Worm (Caenorhabditis elegans) whole organism, L1 larva: ENCODE results near the gene Y57G11B.5.
"Not testable (repeated sequence)": the region's sequence is repeated elsewhere in the genome, so short reads cannot be mapped to it uniquely, and the experiment has no call there.

Experiments
- C04F5.9 ChIP-seq: sonication (generic microtip); optimal IDR thresholded peaks from 2 replicates; lab custom pipeline; 2016; ENCODE audit warnings: missing genetic modification characterization, missing compliant biosample characterization
- C16A3.4 ChIP-seq: fragments of 150-350 bp; optimal IDR thresholded peaks from 2 replicates; lab custom pipeline; 2014; ENCODE audit warnings: missing biosample characterization, missing genetic modification characterization
- C34B4.2 ChIP-seq: sonication (generic microtip); optimal IDR thresholded peaks from 2 replicates; lab custom pipeline; 2017; ENCODE audit warnings: mild to moderate bottlenecking, missing genetic modification characterization, missing compliant biosample characterization
- Y116A8C.19 ChIP-seq: sonication (generic microtip); optimal IDR thresholded peaks from 2 replicates; lab custom pipeline; 2016; ENCODE audit warnings: missing compliant biosample characterization, missing genetic modification characterization, borderline replicate concordance
- aha-1 ChIP-seq: fragments of 150-350 bp; optimal IDR thresholded peaks from 2 replicates; lab custom pipeline; 2014; ENCODE audit warnings: missing biosample characterization, missing genetic modification characterization
- alr-1 ChIP-seq: fragments of 200-800 bp; sonication (Bioruptor generic); optimal IDR thresholded peaks from 2 replicates; lab custom pipeline; 2018; ENCODE audit warnings: borderline replicate concordance, mild to moderate bottlenecking, missing genetic modification characterization, missing compliant biosample characterization
- aly-2 ChIP-seq: fragments of 150-350 bp; optimal IDR thresholded peaks from 2 replicates; lab custom pipeline; 2014; ENCODE audit warnings: missing biosample characterization, missing genetic modification characterization
- ama-1 ChIP-seq: fragments of 150-350 bp; optimal IDR thresholded peaks from 2 replicates; lab custom pipeline; 2014
- dsc-1 ChIP-seq: sonication (generic microtip); optimal IDR thresholded peaks from 2 replicates; lab custom pipeline; 2016; ENCODE audit warnings: mild to moderate bottlenecking, missing genetic modification characterization, missing compliant biosample characterization
- efl-3 ChIP-seq: fragments of 200-800 bp; sonication (Bioruptor generic); optimal IDR thresholded peaks from 2 replicates; lab custom pipeline; 2018; ENCODE audit warnings: mild to moderate bottlenecking, missing genetic modification characterization, missing compliant biosample characterization
- egl-13 ChIP-seq: sonication (generic microtip); optimal IDR thresholded peaks from 2 replicates; lab custom pipeline; 2016; ENCODE audit warnings: missing genotype, missing genetic modification reagents, missing genetic modification characterization, missing compliant biosample characterization
- egl-27 ChIP-seq, 2 experiments: fragments of 150-350 bp in 1 of 2; sonication (generic microtip); optimal IDR thresholded peaks; 3 replicates each; lab custom pipeline; 2017 to 2018; ENCODE audit warnings: missing biosample characterization in 2 of 2, missing genetic modification characterization in 2 of 2, missing genetic modification reagents in 2 of 2
- ets-5 ChIP-seq: fragments of 200-800 bp; sonication (Bioruptor generic); IDR thresholded peaks from 2 replicates; pipeline ENCODE4 v1.3.6; 2022; ENCODE audit warnings: missing genetic modification characterization, missing compliant biosample characterization
- fkh-10 ChIP-seq: sonication (generic microtip); optimal IDR thresholded peaks from 2 replicates; lab custom pipeline; 2017; ENCODE audit warnings: missing biosample characterization, missing genetic modification reagents, missing genetic modification characterization
- grh-1 ChIP-seq: fragments of 200-800 bp; sonication (Bioruptor generic); IDR thresholded peaks from 2 replicates; pipeline ENCODE4 v1.3.6; 2022; ENCODE audit warnings: missing genetic modification reagents, missing genetic modification characterization, missing compliant biosample characterization
- hlh-17 ChIP-seq: fragments of 200-800 bp; sonication (Bioruptor generic); optimal IDR thresholded peaks from 2 replicates; lab custom pipeline; 2018; ENCODE audit warnings: missing genetic modification characterization, mild to moderate bottlenecking, missing compliant biosample characterization, moderate library complexity, borderline replicate concordance
- hpl-2 ChIP-seq: fragments of 150-350 bp; optimal IDR thresholded peaks from 2 replicates; lab custom pipeline; 2014; ENCODE audit warnings: missing biosample characterization, missing genetic modification reagents, missing genetic modification characterization
- irx-1 ChIP-seq: sonication (generic microtip); optimal IDR thresholded peaks from 2 replicates; lab custom pipeline; 2016; ENCODE audit warnings: missing genetic modification characterization, missing compliant biosample characterization
- lir-3 ChIP-seq: sonication (generic microtip); optimal IDR thresholded peaks from 2 replicates; lab custom pipeline; 2016; ENCODE audit warnings: mild to moderate bottlenecking, missing genetic modification characterization, moderate library complexity, missing compliant biosample characterization; ENCODE audit not compliant: poor library complexity
- mab-9 ChIP-seq: fragments of 200-800 bp; sonication (Bioruptor generic); IDR thresholded peaks from 2 replicates; pipeline ENCODE4 v1.3.6; 2022; ENCODE audit warnings: missing genetic modification reagents, missing genetic modification characterization, missing compliant biosample characterization
- mef-2 ChIP-seq: fragments of 150-350 bp; optimal IDR thresholded peaks from 2 replicates; lab custom pipeline; 2014; ENCODE audit warnings: missing biosample characterization, missing genetic modification characterization
- nhr-11 ChIP-seq: fragments of 150-350 bp; optimal IDR thresholded peaks from 2 replicates; lab custom pipeline; 2014; ENCODE audit warnings: missing biosample characterization, missing genetic modification characterization
- nhr-19 ChIP-seq: fragments of 200-800 bp; sonication (Bioruptor generic); conservative IDR thresholded peaks from 2 replicates; pipeline ENCODE4 v1.3.6; 2022; ENCODE audit warnings: missing genetic modification characterization, missing compliant biosample characterization
- nhr-20 ChIP-seq: sonication (generic microtip); optimal IDR thresholded peaks from 2 replicates; lab custom pipeline; 2016; ENCODE audit warnings: mild to moderate bottlenecking, missing genetic modification characterization, missing compliant biosample characterization
- nhr-237 ChIP-seq: fragments of 150-350 bp; optimal IDR thresholded peaks from 2 replicates; lab custom pipeline; 2014; ENCODE audit warnings: missing biosample characterization, missing genetic modification characterization
- nhr-28 ChIP-seq: fragments of 150-350 bp; optimal IDR thresholded peaks from 2 replicates; lab custom pipeline; 2014; ENCODE audit warnings: missing biosample characterization, missing genetic modification characterization
- nhr-76 ChIP-seq: sonication (generic microtip); optimal IDR thresholded peaks from 2 replicates; lab custom pipeline; 2017; ENCODE audit warnings: missing biosample characterization, missing genetic modification characterization
- nhr-85 ChIP-seq: sonication (generic microtip); peaks from one replicate; lab custom pipeline; 2016; ENCODE audit warnings: missing genetic modification characterization, inconsistent platforms, missing compliant biosample characterization
- skn-1 ChIP-seq: fragments of 150-350 bp; optimal IDR thresholded peaks from 2 replicates; lab custom pipeline; 2014; ENCODE audit warnings: missing biosample characterization, missing genetic modification characterization
- snpc-4 ChIP-seq: fragments of 150-350 bp; optimal IDR thresholded peaks from 2 replicates; lab custom pipeline; 2014; ENCODE audit warnings: missing biosample characterization, missing genetic modification characterization
- snu-23 ChIP-seq: sonication (generic microtip); optimal IDR thresholded peaks from 2 replicates; lab custom pipeline; 2016; ENCODE audit warnings: missing genetic modification characterization, missing compliant biosample characterization
- sox-4 ChIP-seq: sonication (generic microtip); optimal IDR thresholded peaks from 2 replicates; lab custom pipeline; 2016; ENCODE audit warnings: missing genetic modification characterization, missing compliant biosample characterization
- unc-130 ChIP-seq: fragments of 150-350 bp; optimal IDR thresholded peaks from 2 replicates; lab custom pipeline; 2017; ENCODE audit warnings: missing biosample characterization, missing genetic modification characterization, inconsistent platforms
- unc-30 ChIP-seq: sonication (generic microtip); optimal IDR thresholded peaks from 2 replicates; lab custom pipeline; 2017; ENCODE audit warnings: missing biosample characterization, missing genetic modification characterization
- unc-86 ChIP-seq: sonication (generic microtip); optimal IDR thresholded peaks from 2 replicates; lab custom pipeline; 2016; ENCODE audit warnings: missing genetic modification characterization, missing compliant biosample characterization
- xbp-1 ChIP-seq: sonication (generic microtip); optimal IDR thresholded peaks from 2 replicates; lab custom pipeline; 2016; ENCODE audit warnings: missing genetic modification characterization, missing compliant biosample characterization
- ztf-4 ChIP-seq: fragments of 150-350 bp; optimal IDR thresholded peaks from 2 replicates; lab custom pipeline; 2014; ENCODE audit warnings: missing biosample characterization, missing genetic modification characterization

Gene Y57G11B.5

ce11 chrIV:14547292-14547691 lies 27.3 kb upstream of the Y57G11B.5 start:
- TF ChIP-seq ztf-4 (tag; lab: Kevin White, UChicago) = no peak
- no peak for TF ChIP-seq Y116A8C.19
- TF ChIP-seq irx-1 (tag; lab: Kevin White, UChicago) = no peak
- TF ChIP-seq fkh-10 (GFP tag; lab: Kevin White, UChicago) = no peak
- TF ChIP-seq mef-2 (tag; lab: Kevin White, UChicago) = no peak
- no peak for TF ChIP-seq ets-5 (GFP tag; lab: Robert Waterston, UW)
- TF ChIP-seq C16A3.4 (tag; lab: Kevin White, UChicago) = no peak
- TF ChIP-seq nhr-20 (tag; lab: Kevin White, UChicago) = no peak
- TF ChIP-seq sox-4 (tag; lab: Kevin White, UChicago) = no peak
- TF ChIP-seq nhr-19 (GFP tag; lab: Robert Waterston, UW) = no peak
- TF ChIP-seq skn-1 (tag; lab: Kevin White, UChicago) = no peak
- TF ChIP-seq egl-13 = no peak
- no peak for TF ChIP-seq ama-1 (lab: Kevin White, UChicago)
- TF ChIP-seq xbp-1 (tag; lab: Kevin White, UChicago) = no peak
- TF ChIP-seq C34B4.2 (tag; lab: Kevin White, UChicago) = no peak
- TF ChIP-seq, all 84 proteins: peak for 0

DNA sequence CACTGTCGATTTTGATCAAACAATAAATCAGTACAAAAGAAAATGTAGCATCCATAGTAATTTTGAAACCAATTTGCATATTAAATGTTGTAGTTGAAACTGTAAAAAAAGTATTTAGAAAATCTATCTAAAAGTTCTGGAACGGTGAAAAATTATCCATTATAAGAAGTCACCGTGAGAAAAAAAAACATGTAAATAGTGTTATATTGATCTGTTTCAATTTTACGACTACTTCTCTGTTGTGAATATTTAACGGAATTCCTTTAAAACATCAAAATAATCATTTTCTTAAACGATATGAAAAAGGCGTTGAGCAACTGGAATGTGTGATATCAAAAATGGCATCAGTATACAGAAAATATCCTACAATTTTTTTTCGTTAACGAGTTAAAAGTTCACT lies 25.3 kb upstream of the Y57G11B.5 start, which contains the start of gene T27E7.9:
T27E7.9 (minus strand) TSS at position 101 of the 400 bp plus-strand sequence.
- TF ChIP-seq irx-1 (tag; lab: Kevin White, UChicago) (no peak), lir-3 (no peak), snu-23 (GFP tag; lab: Kevin White, UChicago) (no peak), nhr-76 (tag; lab: Kevin White, UChicago) (no peak), nhr-19 (GFP tag; lab: Robert Waterston, UW) (no peak), efl-3 (GFP tag; lab: Kevin White, UChicago) (no peak), hpl-2 (no peak), unc-86 (tag; lab: Kevin White, UChicago) (no peak), egl-27 (tag; optimal IDR thresholded peaks at IDR 0.05; lab: Kevin White, UChicago) (no peak), aly-2 (tag; lab: Kevin White, UChicago) (no peak), nhr-20 (tag; lab: Kevin White, UChicago) (no peak)

DNA sequence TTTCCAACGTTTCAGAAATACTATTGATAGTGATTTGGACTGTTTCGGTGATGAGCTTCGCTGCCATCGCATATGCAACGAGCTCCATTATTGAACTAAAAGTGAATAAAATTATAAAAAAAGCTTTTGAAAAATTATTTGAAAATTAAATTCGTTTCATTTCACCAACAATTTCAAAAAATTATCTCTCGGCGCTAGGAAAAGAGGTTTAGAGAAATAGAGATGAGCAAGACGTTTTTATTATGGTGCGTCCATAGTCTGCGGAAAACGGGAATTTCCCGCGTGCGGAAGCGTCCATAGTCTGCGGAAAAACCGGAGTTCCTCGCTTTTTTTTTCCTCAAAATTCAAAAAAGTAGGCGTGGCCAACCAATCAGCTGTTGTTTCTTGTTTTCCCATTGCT lies 22.7 kb upstream of the Y57G11B.5 start, which contains the start of gene pals-30:
pals-30 (minus strand) TSS at position 101 of the 400 bp plus-strand sequence.
- TF ChIP-seq hlh-17 (GFP tag; lab: Kevin White, UChicago); C16A3.4 (tag; lab: Kevin White, UChicago); C04F5.9 (tag; lab: Kevin White, UChicago): not testable (repeated sequence)
- TF ChIP-seq, all 84 proteins: peak for 0; not testable (repeated sequence) for 84

- TF ChIP-seq unc-130 (tag; lab: Kevin White, UChicago) = no peak
- no peak for TF ChIP-seq nhr-85 (tag; lab: Kevin White, UChicago)
- TF ChIP-seq nhr-11 (tag; lab: Kevin White, UChicago) = no peak
- no peak for TF ChIP-seq grh-1 (GFP tag; lab: Robert Waterston, UW)
- no peak for TF ChIP-seq snpc-4
- TF ChIP-seq unc-30 (tag; lab: Kevin White, UChicago) = no peak
- no peak for TF ChIP-seq fkh-10 (GFP tag; lab: Kevin White, UChicago)
- no peak for TF ChIP-seq dsc-1
- no peak for TF ChIP-seq nhr-28
- TF ChIP-seq ztf-4 (tag; lab: Kevin White, UChicago) = no peak
- TF ChIP-seq nhr-237 (tag; lab: Kevin White, UChicago) = no peak
- no peak for TF ChIP-seq ama-1 (lab: Kevin White, UChicago)
- no peak for TF ChIP-seq hlh-17 (GFP tag; lab: Kevin White, UChicago)
- TF ChIP-seq aha-1 (tag; lab: Kevin White, UChicago) = no peak
- TF ChIP-seq C04F5.9 (tag; lab: Kevin White, UChicago) = no peak
- no peak for TF ChIP-seq alr-1
- no peak for TF ChIP-seq mab-9 (GFP tag; lab: Robert Waterston, UW)
Measured at ce11 chrIV:14554788-14555187, 19.8 kb upstream of the Y57G11B.5 start, which contains the start of gene Y57G11B.6. TSS of gene Y57G11B.6 (minus strand) at chrIV:14554888.
